Fruit fly (Drosophila melanogaster): ENCODE measurements around the gene CG17350.

CG17350 gene

dm6 chr2L:19358017-19358471 is 22.7 kb upstream of the CG17350 start (continued):
- peak; percentile 75 for TF ChIP-seq gem (tag; optimal IDR thresholded peaks at IDR 0.05)
- peak; percentile 64 for TF ChIP-seq CG17361 (GFP tag; IDR thresholded peaks at IDR 0.05)
- TF ChIP-seq zen (tag; optimal IDR thresholded peaks at IDR 0.05), result no peak
- no peak for TF ChIP-seq caup (GFP tag; optimal IDR thresholded peaks at IDR 0.05; ENCODE audit: severe bottlenecking)
- TF ChIP-seq Pdp1 (GFP tag; optimal IDR thresholded peaks at IDR 0.05), result peak; percentile 48 to 57
- peak; percentile 27; the same call in 1 of the 3 replicates for TF ChIP-seq CG34422 (GFP tag; IDR thresholded peaks at IDR 0.05)
- TF ChIP-seq HHEX (GFP tag; optimal IDR thresholded peaks at IDR 0.05), result peak; percentile 37
- peak; percentile 88 for TF ChIP-seq CG15696 (tag; optimal IDR thresholded peaks at IDR 0.05)
- TF ChIP-seq Sox100B (GFP tag; optimal IDR thresholded peaks at IDR 0.05), result peak; percentile 71
- TF ChIP-seq Neu2 (GFP tag; optimal IDR thresholded peaks at IDR 0.05; ENCODE audit: borderline replicate concordance), result no peak
- peak; percentile 53 for TF ChIP-seq Mes4 (GFP tag; optimal IDR thresholded peaks at IDR 0.05)
- TF ChIP-seq danr (GFP tag; IDR thresholded peaks at IDR 0.05), result no peak
- peak; percentile 41 for TF ChIP-seq CG3163 (GFP tag; optimal IDR thresholded peaks at IDR 0.05)
- no peak for TF ChIP-seq grn (GFP tag; optimal IDR thresholded peaks at IDR 0.05)
- no peak for TF ChIP-seq pb (GFP tag; optimal IDR thresholded peaks at IDR 0.05)
- 0 out of 2 replicates have a peak, but pooled peaks have one; percentile 18 for TF ChIP-seq CG32772 (GFP tag; IDR thresholded peaks at IDR 0.05)
- TF ChIP-seq Ada2b (GFP tag; IDR thresholded peaks at IDR 0.05), result peak; percentile 27; the same call in 1 of the 2 replicates
- TF ChIP-seq NC2α (GFP tag; optimal IDR thresholded peaks at IDR 0.05), result peak; percentile 43
- peak; percentile 59 for TF ChIP-seq ab (GFP tag; optimal IDR thresholded peaks at IDR 0.05)
- TF ChIP-seq sug (tag; optimal IDR thresholded peaks at IDR 0.05), result no peak
- no peak for TF ChIP-seq CG6791 (GFP tag; IDR thresholded peaks at IDR 0.05; ENCODE audit: partially characterized antibody)
- TF ChIP-seq Nf-YA (GFP tag; IDR thresholded peaks at IDR 0.05), result no peak
- no peak for TF ChIP-seq insv (GFP tag; optimal IDR thresholded peaks at IDR 0.05)
- TF ChIP-seq CG8765 (GFP tag; IDR thresholded peaks at IDR 0.05), result peak; percentile 31; the same call in 1 of the 2 replicates
- TF ChIP-seq ERR (GFP tag; optimal IDR thresholded peaks at IDR 0.05), result no peak
- no peak for TF ChIP-seq Tbp (GFP tag; optimal IDR thresholded peaks at IDR 0.05)
- TF ChIP-seq tx (GFP tag; optimal IDR thresholded peaks at IDR 0.05), result peak; percentile 28
- TF ChIP-seq tna (GFP tag; IDR thresholded peaks at IDR 0.05; ENCODE audit: partially characterized antibody), result no peak
- no peak for TF ChIP-seq CG12769 (tag; optimal IDR thresholded peaks at IDR 0.05)
- TF ChIP-seq CG7786 (GFP tag; optimal IDR thresholded peaks at IDR 0.05), result peak; percentile 18
- TF ChIP-seq CG17912 (GFP tag; optimal IDR thresholded peaks at IDR 0.05), result no peak
- peak; percentile 23; the same call in 1 of the 2 replicates for TF ChIP-seq ranshi (GFP tag; IDR thresholded peaks at IDR 0.05)
- TF ChIP-seq CG5245 (GFP tag; optimal IDR thresholded peaks at IDR 0.05), result peak; percentile 63
- peak; percentile 47 for TF ChIP-seq MTF-1 (GFP tag; optimal IDR thresholded peaks at IDR 0.05; ENCODE audit: borderline replicate concordance)
- TF ChIP-seq chn (GFP tag; optimal IDR thresholded peaks at IDR 0.05), result peak; percentile 44
- peak; percentile 49 for TF ChIP-seq unpg (GFP tag; optimal IDR thresholded peaks at IDR 0.05)
- peak; percentile 15 for TF ChIP-seq CTCF (GFP tag; optimal IDR thresholded peaks at IDR 0.05)
- TF ChIP-seq Atf3 (GFP tag; optimal IDR thresholded peaks at IDR 0.05), result peak; percentile 40
- peak; percentile 61 for TF ChIP-seq CG30403 (GFP tag; optimal IDR thresholded peaks at IDR 0.05)
- no peak for TF ChIP-seq CG4328 (GFP tag; optimal IDR thresholded peaks at IDR 0.05)
- 0 out of 2 replicates have a peak, but pooled peaks have one; percentile 8 for TF ChIP-seq esg (GFP tag; conservative IDR thresholded peaks at IDR 0.05)
- peak; percentile 36 for TF ChIP-seq bcd (GFP tag; optimal IDR thresholded peaks at IDR 0.05)
- peak; percentile 77 for TF ChIP-seq ac (GFP tag; optimal IDR thresholded peaks at IDR 0.05)
- TF ChIP-seq CG12071 (GFP tag; optimal IDR thresholded peaks at IDR 0.05), result peak; percentile 15
- TF ChIP-seq Ptx1 (GFP tag; IDR thresholded peaks at IDR 0.05), result peak; percentile 52
- TF ChIP-seq fu2 (GFP tag; optimal IDR thresholded peaks at IDR 0.05), result no peak
- no peak for TF ChIP-seq Doc3 (GFP tag; IDR thresholded peaks at IDR 0.05; ENCODE audit: partially characterized antibody)
- TF ChIP-seq H15 (GFP tag; IDR thresholded peaks at IDR 0.05), result peak; percentile 58; the same call in 2 of the 3 replicates
- TF ChIP-seq bigmax (GFP tag; optimal IDR thresholded peaks at IDR 0.05), result no peak
- TF ChIP-seq CG33557 (GFP tag; optimal IDR thresholded peaks at IDR 0.05), result peak; percentile 73
- TF ChIP-seq fd64A (GFP tag; optimal IDR thresholded peaks at IDR 0.05), result peak; percentile 61
